Fruit fly (Drosophila melanogaster): ENCODE data around the gene CG14262.
A peak's percentile ranks its signal among the peaks of the same experiment; 100 is the strongest.

The CG14262 gene

dm6 chr3R:27238438-27239301 is 26.6 kb downstream of the CG14262 start, which contains the start of the genes CG31064 and PolA2 (continued):
- TF ChIP-seq Lim3 (GFP tag; IDR thresholded peaks at IDR 0.05) (no peak), zen2 (GFP tag; IDR thresholded peaks at IDR 0.05; ENCODE audit: partially characterized antibody) (peak; percentile 90), Eip74EF (GFP tag; optimal IDR thresholded peaks at IDR 0.05) (no peak), CG6272 (GFP tag; IDR thresholded peaks at IDR 0.05) (no peak), CG31224 (GFP tag; IDR thresholded peaks at IDR 0.05) (no peak), CG12744 (GFP tag; optimal IDR thresholded peaks at IDR 0.05) (no peak), Ptx1 (GFP tag; IDR thresholded peaks at IDR 0.05) (no peak), CG32532 (GFP tag; IDR thresholded peaks at IDR 0.05) (no peak), CG43689 (GFP tag; IDR thresholded peaks at IDR 0.05) (no peak), jigr1 (GFP tag; IDR thresholded peaks at IDR 0.05) (no peak), CG13424 (tag; optimal IDR thresholded peaks at IDR 0.05) (peak; percentile 6), tna (GFP tag; IDR thresholded peaks at IDR 0.05; ENCODE audit: partially characterized antibody) (peak; percentile 83), CG7556 (GFP tag; optimal IDR thresholded peaks at IDR 0.05) (no peak), CG4360 (GFP tag; IDR thresholded peaks at IDR 0.05) (no peak), lov (optimal IDR thresholded peaks at IDR 0.05) (no peak), lov (GFP tag; IDR thresholded peaks at IDR 0.05) (no peak), CG3281 (GFP tag; optimal IDR thresholded peaks at IDR 0.05) (no peak), sima (GFP tag; optimal IDR thresholded peaks at IDR 0.05) (no peak), CG14710 (tag; optimal IDR thresholded peaks at IDR 0.05) (peak; percentile 76), NFAT (GFP tag; IDR thresholded peaks at IDR 0.05) (no peak), CG2202 (tag; optimal IDR thresholded peaks at IDR 0.05) (no peak), CG10565 (GFP tag; optimal IDR thresholded peaks at IDR 0.05) (no peak), run (tag; optimal IDR thresholded peaks at IDR 0.05) (no peak), CG12391 (tag; optimal IDR thresholded peaks at IDR 0.05) (peak; percentile 3), wek (GFP tag; optimal IDR thresholded peaks at IDR 0.05) (no peak), CG8281 (tag; optimal IDR thresholded peaks at IDR 0.05) (peak; percentile 94), gce (GFP tag; IDR thresholded peaks at IDR 0.05) (no peak), Gsc (GFP tag; IDR thresholded peaks at IDR 0.05) (no peak), hb (GFP tag; IDR thresholded peaks at IDR 0.05; ENCODE audit: partially characterized antibody) (peak; percentile 89), ttk (GFP tag; IDR thresholded peaks at IDR 0.05) (no peak), bab2 (GFP tag; optimal IDR thresholded peaks at IDR 0.05) (no peak), Elba2 (GFP tag; optimal IDR thresholded peaks at IDR 0.05) (peak; percentile 0), CG18011 (GFP tag; optimal IDR thresholded peaks at IDR 0.05) (peak; percentile 17), NK7.1 (GFP tag; optimal IDR thresholded peaks at IDR 0.05) (no peak), tx (GFP tag; optimal IDR thresholded peaks at IDR 0.05) (no peak), vnd (GFP tag; IDR thresholded peaks at IDR 0.05; ENCODE audit: partially characterized antibody) (peak; percentile 80), toy (GFP tag; IDR thresholded peaks at IDR 0.05) (no peak), BtbVII (GFP tag; optimal IDR thresholded peaks at IDR 0.05) (no peak), CG8765 (GFP tag; IDR thresholded peaks at IDR 0.05) (no peak), CG4404 (GFP tag; IDR thresholded peaks at IDR 0.05) (0 out of 2 replicates have a peak, but pooled peaks have one; percentile 28), trem (tag; optimal IDR thresholded peaks at IDR 0.05) (peak; percentile 66), Oaz (GFP tag; IDR thresholded peaks at IDR 0.05) (no peak), PHDP (tag; optimal IDR thresholded peaks at IDR 0.05) (no peak), E2f2 (GFP tag; IDR thresholded peaks at IDR 0.05) (peak; percentile 92), kah (GFP tag; optimal IDR thresholded peaks at IDR 0.05) (peak; percentile 59), Atf3 (GFP tag; optimal IDR thresholded peaks at IDR 0.05) (no peak), kni (GFP tag; optimal IDR thresholded peaks at IDR 0.05) (peak; percentile 26), Jarid2 (GFP tag; optimal IDR thresholded peaks at IDR 0.05) (no peak), crc (GFP tag; optimal IDR thresholded peaks at IDR 0.05) (no peak), Hmr (GFP tag; optimal IDR thresholded peaks at IDR 0.05) (peak; percentile 10)
